Worm (Caenorhabditis elegans) whole organism, young adult: Measurements from ENCODE around the gene clec-174.

Experiments
- F10E7.11 ChIP-seq: sonication (generic microtip); optimal IDR thresholded peaks from 2 replicates; lab custom pipeline; 2017; ENCODE audit warnings: mild to moderate bottlenecking, missing genetic modification characterization, moderate library complexity, missing compliant biosample characterization
- F23B12.7 ChIP-seq: sonication (generic microtip); optimal IDR thresholded peaks from 2 replicates; lab custom pipeline; 2017; ENCODE audit warnings: missing genetic modification characterization, mild to moderate bottlenecking, missing compliant biosample characterization, antibody characterized with exemption, moderate library complexity; ENCODE audit not compliant: insufficient read depth
- Y53G8AR.9 ChIP-seq: fragments of 200-800 bp; sonication (Bioruptor generic); conservative IDR thresholded peaks from 2 replicates; pipeline ENCODE4 v1.3.6; 2022; ENCODE audit warnings: missing genetic modification reagents, missing genetic modification characterization, missing compliant biosample characterization
- Y67H2A.10 ChIP-seq: fragments of 200-800 bp; sonication (Bioruptor generic); conservative IDR thresholded peaks from 2 replicates; pipeline ENCODE4 v1.3.6; 2022; ENCODE audit warnings: missing genetic modification reagents, missing genetic modification characterization, missing compliant biosample characterization
- let-607 ChIP-seq, 2 experiments: fragments of 200-800 bp in 1 of 2; sonication (Bioruptor generic) in 1 of 2; sonication (generic microtip) in 1 of 2; optimal IDR thresholded peaks; 2 replicates each; lab custom pipeline; 2016 to 2018; ENCODE audit warnings: mild to moderate bottlenecking in 2 of 2, missing compliant biosample characterization in 2 of 2, missing genetic modification characterization in 2 of 2, moderate library complexity in 2 of 2, missing genotype in 1 of 2
- madf-3 ChIP-seq: fragments of 200-800 bp; sonication (Bioruptor generic); IDR thresholded peaks from 2 replicates; pipeline ENCODE4 v1.3.6; 2022; ENCODE audit warnings: missing genetic modification reagents, missing genetic modification characterization, missing compliant biosample characterization
- rpc-1 ChIP-seq, 2 experiments: fragments of 150-350 bp in 1 of 2; sonication (generic microtip) in 1 of 2; optimal IDR thresholded peaks; 2 replicates each; lab custom pipeline; 2014 to 2018; ENCODE audit warnings: missing biosample characterization in 1 of 2, missing genetic modification characterization in 1 of 2, missing genetic modification reagents in 1 of 2, missing genotype in 1 of 2
- snpc-3.4 ChIP-seq: sonication (generic microtip); optimal IDR thresholded peaks from 2 replicates; lab custom pipeline; 2017; ENCODE audit warnings: missing genetic modification characterization, mild to moderate bottlenecking, missing compliant biosample characterization, antibody characterized with exemption, moderate library complexity, missing genotype, missing genetic modification reagents
- snpc-4 ChIP-seq, 5 experiments: fragments of 150-350 bp in 1 of 5; sonication (generic microtip) in 4 of 5; optimal IDR thresholded peaks; 2 replicates each; lab custom pipeline; 2014 to 2018; ENCODE audit warnings: missing genetic modification characterization in 5 of 5, missing biosample characterization in 3 of 5, antibody characterized with exemption in 2 of 5, mild to moderate bottlenecking in 2 of 5, missing compliant biosample characterization in 2 of 5, missing genotype in 2 of 5, moderate library complexity in 2 of 5, missing genetic modification reagents in 1 of 5
- unc-62 ChIP-seq: fragments of 150-350 bp; optimal IDR thresholded peaks from 2 replicates; lab custom pipeline; 2014; ENCODE audit warnings: missing biosample characterization, missing genetic modification reagents, missing genetic modification characterization

- no peak for TF ChIP-seq F23B12.7 (tag; lab: Kevin White, UChicago)
- no peak for TF ChIP-seq snpc-4 (GFP tag; optimal IDR thresholded peaks at IDR 0.05; lab: Kevin White, UChicago)
- TF ChIP-seq snpc-4 (tag; optimal IDR thresholded peaks at IDR 0.05; lab: Kevin White, UChicago): no peak
- TF ChIP-seq let-607 (tag; optimal IDR thresholded peaks at IDR 0.05; lab: Kevin White, UChicago): no peak
- TF ChIP-seq F10E7.11: no peak
- TF ChIP-seq rpc-1 (optimal IDR thresholded peaks at IDR 0.05; lab: Kevin White, UChicago): no peak
- TF ChIP-seq rpc-1 (tag; optimal IDR thresholded peaks at IDR 0.05; lab: Kevin White, UChicago): no peak
- TF ChIP-seq unc-62 (GFP tag; lab: Kevin White, UChicago): no peak
- no peak for TF ChIP-seq madf-3 (GFP tag; lab: Robert Waterston, UW)
- no peak for TF ChIP-seq Y53G8AR.9
- no peak for TF ChIP-seq Y67H2A.10 (GFP tag; lab: Robert Waterston, UW)
- TF ChIP-seq snpc-3.4 (tag; lab: Kevin White, UChicago): no peak
Observed at ce11 chrIV:3981601-3982000, 40.1 kb upstream of the clec-174 start, which contains the start of gene srh-223.
